Fruit fly (Drosophila melanogaster) whole organism, embryonic: ENCODE data around the gene Dscam3.

Source experiments
- B-H1 ChIP-seq: fragments of 200-800 bp; sonication (Bioruptor generic); IDR thresholded peaks from 3 replicates; pipeline ENCODE4 v1.3.6; 2022; ENCODE audit warnings: missing biosample characterization, missing genetic modification characterization
- Bteb2 ChIP-seq: fragments of 200-800 bp; sonication (Bioruptor generic); optimal IDR thresholded peaks from 2 replicates; lab custom pipeline; 2016; ENCODE audit warnings: missing biosample characterization, missing genetic modification characterization
- CG10267 ChIP-seq: fragments of 200-800 bp; sonication (Bioruptor generic); optimal IDR thresholded peaks from 2 replicates; lab custom pipeline; 2018; ENCODE audit warnings: missing biosample characterization, mild to moderate bottlenecking, missing genetic modification characterization, moderate library complexity
- CG10274 ChIP-seq: fragments of 200-800 bp; sonication (Bioruptor generic); optimal IDR thresholded peaks from 3 replicates; lab custom pipeline; 2017; ENCODE audit warnings: missing biosample characterization, mild to moderate bottlenecking, missing genetic modification characterization
- CG10979 ChIP-seq: fragments of 200-800 bp; sonication (Bioruptor generic); optimal IDR thresholded peaks from 2 replicates; lab custom pipeline; 2018; ENCODE audit warnings: missing biosample characterization, mild to moderate bottlenecking, missing genetic modification characterization, moderate library complexity
- CG11504 ChIP-seq: fragments of 200-800 bp; sonication (Bioruptor generic); optimal IDR thresholded peaks from 3 replicates; lab custom pipeline; 2019; ENCODE audit warnings: missing biosample characterization, mild to moderate bottlenecking, missing genetic modification characterization, moderate library complexity
- CG12155 ChIP-seq: fragments of 200-800 bp; sonication (Bioruptor generic); optimal IDR thresholded peaks from 3 replicates; lab custom pipeline; 2016; ENCODE audit warnings: missing biosample characterization, missing genetic modification characterization
- CG1233 ChIP-seq: fragments of 200-800 bp; sonication (Bioruptor generic); optimal IDR thresholded peaks from 4 replicates; lab custom pipeline; 2018; ENCODE audit warnings: missing biosample characterization, mild to moderate bottlenecking, missing genetic modification characterization
- CG12659 ChIP-seq: fragments of 200-800 bp; sonication (Bioruptor generic); optimal IDR thresholded peaks from 3 replicates; lab custom pipeline; 2017; ENCODE audit warnings: mild to moderate bottlenecking, missing biosample characterization, missing genetic modification reagents, missing genetic modification characterization
- CG15514 ChIP-seq: fragments of 200-800 bp; sonication (Bioruptor generic); optimal IDR thresholded peaks from 3 replicates; lab custom pipeline; 2017; ENCODE audit warnings: missing biosample characterization, missing genetic modification characterization, mild to moderate bottlenecking, moderate library complexity, missing genetic modification reagents
- CG1602 ChIP-seq: fragments of 200-800 bp; sonication (Bioruptor generic); optimal IDR thresholded peaks from 3 replicates; lab custom pipeline; 2016; ENCODE audit warnings: missing biosample characterization, missing genetic modification characterization
- CG17359 ChIP-seq: fragments of 200-800 bp; sonication (Bioruptor generic); optimal IDR thresholded peaks from 3 replicates; lab custom pipeline; 2018; ENCODE audit warnings: missing biosample characterization, mild to moderate bottlenecking, missing genetic modification characterization, moderate library complexity
- CG18262 ChIP-seq: fragments of 200-800 bp; optimal IDR thresholded peaks from 3 replicates; lab custom pipeline; 2019; ENCODE audit warnings: missing biosample characterization, mild to moderate bottlenecking, missing genetic modification characterization, moderate library complexity
- CG31441 ChIP-seq: fragments of 200-800 bp; sonication (Bioruptor generic); IDR thresholded peaks from 2 replicates; pipeline ENCODE4 v1.3.6; 2022; ENCODE audit warnings: missing biosample characterization, missing genetic modification characterization
- CG8924 ChIP-seq: fragments of 200-800 bp; optimal IDR thresholded peaks from 3 replicates; lab custom pipeline; 2019; ENCODE audit warnings: missing biosample characterization, mild to moderate bottlenecking, missing genetic modification characterization, moderate library complexity
- CG9727 ChIP-seq: fragments of 200-800 bp; sonication (Bioruptor generic); optimal IDR thresholded peaks from 3 replicates; lab custom pipeline; 2017; ENCODE audit warnings: missing biosample characterization, mild to moderate bottlenecking, missing genetic modification characterization
- E2f2 ChIP-seq: fragments of 200-800 bp; sonication (Bioruptor generic); IDR thresholded peaks from 2 replicates; pipeline ENCODE4 v1.3.6; 2022; ENCODE audit warnings: missing biosample characterization, missing genetic modification characterization
- Eip74EF ChIP-seq, 2 experiments: fragments of 200-800 bp in 1 of 2; fragments of >200 bp in 1 of 2; sonication (Bioruptor generic) in 1 of 2; optimal IDR thresholded peaks; 2 replicates each; lab custom pipeline; 2017 to 2019; ENCODE audit warnings: missing biosample characterization in 2 of 2, missing genetic modification characterization in 2 of 2, mild to moderate bottlenecking in 1 of 2, moderate library complexity in 1 of 2
- Fer1 ChIP-seq: fragments of 200-800 bp; sonication (Bioruptor generic); optimal IDR thresholded peaks from 2 replicates; lab custom pipeline; 2017; ENCODE audit warnings: missing biosample characterization, mild to moderate bottlenecking, missing genetic modification characterization
- Hey ChIP-seq: fragments of 200-800 bp; sonication (Bioruptor generic); optimal IDR thresholded peaks from 3 replicates; lab custom pipeline; 2018; ENCODE audit warnings: missing biosample characterization, mild to moderate bottlenecking, missing genetic modification characterization
- Jarid2 ChIP-seq: fragments of 200-800 bp; sonication (Bioruptor generic); optimal IDR thresholded peaks from 3 replicates; lab custom pipeline; 2017; ENCODE audit warnings: mild to moderate bottlenecking, missing biosample characterization, missing genetic modification reagents, missing genetic modification characterization
- Med ChIP-seq: fragments of 200-800 bp; sonication (Bioruptor generic); peaks from one replicate; lab custom pipeline; 2016; ENCODE audit warnings: missing biosample characterization, missing genetic modification characterization, mild to moderate bottlenecking, inconsistent platforms, moderate library complexity
- Meics ChIP-seq: fragments of 200-800 bp; sonication (Bioruptor generic); optimal IDR thresholded peaks from 2 replicates; lab custom pipeline; 2017; ENCODE audit warnings: missing biosample characterization, mild to moderate bottlenecking, missing genetic modification characterization
- Pdp1 ChIP-seq, 2 experiments: fragments of 200-800 bp; sonication (Bioruptor generic); optimal IDR thresholded peaks; 3 replicates each; lab custom pipeline; 2016; ENCODE audit warnings: missing biosample characterization in 2 of 2, missing genetic modification characterization in 2 of 2, mild to moderate bottlenecking in 1 of 2, moderate library complexity in 1 of 2
- Taf1 ChIP-seq: fragments of 200-800 bp; sonication (Bioruptor generic); IDR thresholded peaks from 2 replicates; pipeline ENCODE4 v1.3.6; 2022; ENCODE audit warnings: missing biosample characterization, missing genetic modification characterization
- bbx ChIP-seq: fragments of 200-800 bp; sonication (Bioruptor generic); IDR thresholded peaks from 2 replicates; pipeline ENCODE4 v1.3.6; 2022; ENCODE audit warnings: missing biosample characterization, missing genetic modification characterization; ENCODE audit not compliant: partially characterized antibody
- btn ChIP-seq: fragments of 200-800 bp; sonication (Bioruptor generic); optimal IDR thresholded peaks from 2 replicates; lab custom pipeline; 2016; ENCODE audit warnings: missing biosample characterization, missing genetic modification characterization
- caup ChIP-seq: fragments of 200-800 bp; sonication (Bioruptor generic); optimal IDR thresholded peaks from 3 replicates; lab custom pipeline; 2017; ENCODE audit warnings: missing biosample characterization, mild to moderate bottlenecking, missing genetic modification characterization, moderate library complexity; ENCODE audit not compliant: severe bottlenecking
- chn ChIP-seq: fragments of 200-800 bp; sonication (Bioruptor generic); optimal IDR thresholded peaks from 2 replicates; lab custom pipeline; 2016; ENCODE audit warnings: missing biosample characterization, missing genetic modification characterization
- exex ChIP-seq: fragments of 200-800 bp; sonication (Bioruptor generic); optimal IDR thresholded peaks from 4 replicates; lab custom pipeline; 2018; ENCODE audit warnings: missing biosample characterization, mild to moderate bottlenecking, missing genetic modification characterization, moderate library complexity
- ftz-f1 ChIP-seq: fragments of 200-800 bp; sonication (Bioruptor generic); optimal IDR thresholded peaks from 2 replicates; lab custom pipeline; 2016; ENCODE audit warnings: missing biosample characterization, missing genetic modification characterization
- grn ChIP-seq: fragments of 200-800 bp; sonication (Bioruptor generic); optimal IDR thresholded peaks from 3 replicates; lab custom pipeline; 2017; ENCODE audit warnings: missing biosample characterization, missing genetic modification characterization
- kah ChIP-seq: fragments of 200-800 bp; sonication (Bioruptor generic); optimal IDR thresholded peaks from 2 replicates; lab custom pipeline; 2018; ENCODE audit warnings: missing biosample characterization, mild to moderate bottlenecking, missing genetic modification characterization
- klu ChIP-seq: fragments of 200-800 bp; sonication (Bioruptor generic); IDR thresholded peaks from 2 replicates; pipeline ENCODE4 v1.3.6; 2022; ENCODE audit warnings: missing biosample characterization, missing genetic modification characterization
- lmd ChIP-seq: fragments of 200-800 bp; sonication (Bioruptor generic); IDR thresholded peaks from 2 replicates; pipeline ENCODE4 v1.3.6; 2022; ENCODE audit warnings: missing biosample characterization, missing genetic modification characterization
- nom ChIP-seq: fragments of 200-800 bp; sonication (Bioruptor generic); optimal IDR thresholded peaks from 2 replicates; lab custom pipeline; 2017; ENCODE audit warnings: missing biosample characterization, missing genetic modification characterization, mild to moderate bottlenecking, moderate library complexity, missing genetic modification reagents
- row ChIP-seq: fragments of 200-800 bp; sonication (Bioruptor generic); IDR thresholded peaks from 3 replicates; pipeline ENCODE4 v1.3.6; 2022; ENCODE audit warnings: missing biosample characterization, missing genetic modification characterization
- salm ChIP-seq: fragments of 200-800 bp; sonication (Bioruptor generic); optimal IDR thresholded peaks from 2 replicates; lab custom pipeline; 2018; ENCODE audit warnings: missing biosample characterization, mild to moderate bottlenecking, missing genetic modification characterization
- schlank ChIP-seq: fragments of 200-800 bp; sonication (Bioruptor generic); optimal IDR thresholded peaks from 2 replicates; lab custom pipeline; 2018; ENCODE audit warnings: missing biosample characterization, mild to moderate bottlenecking, missing genetic modification characterization
- sob ChIP-seq: fragments of 200-800 bp; sonication (Bioruptor generic); IDR thresholded peaks from 2 replicates; pipeline ENCODE4 v1.3.6; 2022; ENCODE audit warnings: missing biosample characterization, missing genetic modification characterization
- tap ChIP-seq: fragments of 200-800 bp; optimal IDR thresholded peaks from 3 replicates; lab custom pipeline; 2019; ENCODE audit warnings: missing biosample characterization, mild to moderate bottlenecking, missing genetic modification characterization, moderate library complexity

Gene Dscam3

dm6 chr3R:17535106-17535764 lies 29.8 kb upstream of the Dscam3 start (continued):
- TF ChIP-seq Fer1 (peak; percentile 30), E2f2 (GFP tag; lab: Robert Waterston, UW) (peak; percentile 13; the same call in 1 of the 2 replicates), lmd (GFP tag; lab: Robert Waterston, UW) (peak; percentile 28; the same call in 1 of the 2 replicates), exex (tag; lab: Kevin White, UChicago) (peak; percentile 90), CG11504 (tag; lab: Kevin White, UChicago) (peak; percentile 68), Eip74EF (GFP tag; optimal IDR thresholded peaks at IDR 0.05; lab: Kevin White, UChicago) (peak in 1 of 2 experiments; percentile 68), Meics (GFP tag; lab: Kevin White, UChicago) (peak; percentile 65), btn (GFP tag; lab: Kevin White, UChicago) (no peak), Pdp1 (GFP tag; optimal IDR thresholded peaks at IDR 0.05; lab: Kevin White, UChicago) (peak in 1 of 2 experiments; percentile 11), grn (GFP tag; lab: Kevin White, UChicago) (peak; percentile 77), CG10267 (tag; lab: Kevin White, UChicago) (peak; percentile 41), CG10979 (tag; lab: Kevin White, UChicago) (peak; percentile 54), Taf1 (no peak), CG31441 (GFP tag; lab: Robert Waterston, UW) (peak; percentile 73), tap (tag; lab: Kevin White, UChicago) (peak; percentile 63), klu (GFP tag; lab: Robert Waterston, UW) (no peak), Hey (tag; lab: Kevin White, UChicago) (peak; percentile 55), chn (no peak), ftz-f1 (GFP tag; lab: Kevin White, UChicago) (peak; percentile 22), caup (GFP tag; lab: Kevin White, UChicago) (peak; percentile 2), row (GFP tag; lab: Robert Waterston, UW) (peak; percentile 57), B-H1 (GFP tag; lab: Robert Waterston, UW) (no peak), CG15514 (GFP tag; lab: Kevin White, UChicago) (peak; percentile 33), Jarid2 (GFP tag; lab: Kevin White, UChicago) (no peak), Bteb2 (GFP tag; lab: Kevin White, UChicago) (no peak), Med (peak; percentile 59), CG9727 (peak; percentile 55), kah (peak; percentile 27), CG8924 (peak; percentile 83), CG10274 (GFP tag; lab: Kevin White, UChicago) (no peak), CG12155 (GFP tag; lab: Kevin White, UChicago) (peak; percentile 8), sob (no peak), salm (peak; percentile 36), CG12659 (GFP tag; lab: Kevin White, UChicago) (peak; percentile 4), CG18262 (tag; lab: Kevin White, UChicago) (peak; percentile 80), schlank (tag; lab: Kevin White, UChicago) (no peak), bbx (GFP tag; lab: Robert Waterston, UW) (peak; percentile 45; the same call in 1 of the 2 replicates), CG1233 (GFP tag; lab: Kevin White, UChicago) (no peak), nom (GFP tag; lab: Kevin White, UChicago) (peak; percentile 24), CG17359 (tag; lab: Kevin White, UChicago) (peak; percentile 20), CG1602 (GFP tag; lab: Kevin White, UChicago) (peak; percentile 0)
